Fruit fly (Drosophila melanogaster) whole organism: ENCODE data around the gene THADA.

ENCODE experiments used
- CG8478 ChIP-seq: fragments of >200 bp; optimal IDR thresholded peaks from 2 replicates; lab custom pipeline; 2018; ENCODE audit warnings: inconsistent platforms
- Dll ChIP-seq: fragments of >200 bp; optimal IDR thresholded peaks from 2 replicates; lab custom pipeline; 2017
- EcR ChIP-seq, 2 experiments: fragments of >200 bp; optimal IDR thresholded peaks; 2 replicates each; lab custom pipeline; 2017; ENCODE audit warnings: missing biosample characterization in 2 of 2, missing genetic modification characterization in 2 of 2, missing genetic modification reagents in 2 of 2
- psq ChIP-seq: fragments of >200 bp; optimal IDR thresholded peaks from 2 replicates; lab custom pipeline; 2017
- usp ChIP-seq: fragments of >200 bp; optimal IDR thresholded peaks from 2 replicates; lab custom pipeline; 2017; ENCODE audit warnings: missing biosample characterization, missing genetic modification characterization, mixed read lengths

- TF ChIP-seq CG8478 (lab: Kevin White, UChicago), result no peak
- TF ChIP-seq psq (lab: Kevin White, UChicago), result no peak
- no peak for TF ChIP-seq usp (GFP tag; lab: Kevin White, UChicago)
- no peak for TF ChIP-seq Dll (lab: Kevin White, UChicago)
- no peak for TF ChIP-seq EcR (GFP tag; optimal IDR thresholded peaks at IDR 0.05; lab: Kevin White, UChicago)
Observed at dm6 chrX:19892070-19892469, 26.7 kb upstream of the THADA start.
